Fruit fly (Drosophila melanogaster): ENCODE data around the gene CG43155.

Gene CG43155

dm6 chrX:11451630-11452029 is 8.0 kb upstream of the CG43155 start:
- TF ChIP-seq EcR (GFP tag; optimal IDR thresholded peaks at IDR 0.05), result no peak
- TF ChIP-seq Dll (optimal IDR thresholded peaks at IDR 0.05), result no peak
- no peak for TF ChIP-seq CG8478 (optimal IDR thresholded peaks at IDR 0.05)
- no peak for TF ChIP-seq pan (optimal IDR thresholded peaks at IDR 0.05)
- TF ChIP-seq usp (GFP tag; optimal IDR thresholded peaks at IDR 0.05), result no peak
- TF ChIP-seq psq (optimal IDR thresholded peaks at IDR 0.05), result no peak

dm6 chrX:11452846-11453391 is 6.7 kb upstream of the CG43155 start:
- no peak for TF ChIP-seq EcR (GFP tag; optimal IDR thresholded peaks at IDR 0.05)
- TF ChIP-seq pan (optimal IDR thresholded peaks at IDR 0.05), result no peak
- no peak for TF ChIP-seq usp (GFP tag; optimal IDR thresholded peaks at IDR 0.05)

- TF ChIP-seq psq (optimal IDR thresholded peaks at IDR 0.05) (no peak), EcR (GFP tag; optimal IDR thresholded peaks at IDR 0.05) (no peak), usp (GFP tag; optimal IDR thresholded peaks at IDR 0.05) (no peak), pan (optimal IDR thresholded peaks at IDR 0.05) (no peak), CG8478 (optimal IDR thresholded peaks at IDR 0.05) (no peak), Dll (optimal IDR thresholded peaks at IDR 0.05) (no peak)
Observed at dm6 chrX:11453638-11454037, 5.9 kb upstream of the CG43155 start.

- no peak for TF ChIP-seq EcR (GFP tag; optimal IDR thresholded peaks at IDR 0.05)
- no peak for TF ChIP-seq Dll (optimal IDR thresholded peaks at IDR 0.05)
- no peak for TF ChIP-seq pan (optimal IDR thresholded peaks at IDR 0.05)
- no peak for TF ChIP-seq CG8478 (optimal IDR thresholded peaks at IDR 0.05)
- TF ChIP-seq psq (optimal IDR thresholded peaks at IDR 0.05), result no peak
- TF ChIP-seq usp (GFP tag; optimal IDR thresholded peaks at IDR 0.05), result no peak
Observed at dm6 chrX:11454189-11454882, 5.2 kb upstream of the CG43155 start, which contains the start of the genes Evi5 and HP5. Gene Evi5 (minus strand): TSS chrX:11454386. Gene HP5 (plus strand): TSS chrX:11454786.

- no peak for TF ChIP-seq CG8478 (optimal IDR thresholded peaks at IDR 0.05)
- no peak for TF ChIP-seq pan (optimal IDR thresholded peaks at IDR 0.05)
- no peak for TF ChIP-seq usp (GFP tag; optimal IDR thresholded peaks at IDR 0.05)
- no peak for TF ChIP-seq Dll (optimal IDR thresholded peaks at IDR 0.05)
- TF ChIP-seq psq (optimal IDR thresholded peaks at IDR 0.05), result no peak
- no peak for TF ChIP-seq EcR (GFP tag; optimal IDR thresholded peaks at IDR 0.05)
Observed at dm6 chrX:11457149-11457548, 2.4 kb upstream of the CG43155 start.

- TF ChIP-seq Dll (optimal IDR thresholded peaks at IDR 0.05), result no peak
- no peak for TF ChIP-seq pan (optimal IDR thresholded peaks at IDR 0.05)
- TF ChIP-seq CG8478 (optimal IDR thresholded peaks at IDR 0.05), result no peak
- no peak for TF ChIP-seq psq (optimal IDR thresholded peaks at IDR 0.05)
Observed at dm6 chrX:11464047-11464446, 4.5 kb downstream of the CG43155 start.

dm6 chrX:11466757-11467156 is 7.2 kb downstream of the CG43155 start:
- TF ChIP-seq Dll (optimal IDR thresholded peaks at IDR 0.05), result no peak
- no peak for TF ChIP-seq usp (GFP tag; optimal IDR thresholded peaks at IDR 0.05)
- no peak for TF ChIP-seq pan (optimal IDR thresholded peaks at IDR 0.05)
- no peak for TF ChIP-seq EcR (GFP tag; optimal IDR thresholded peaks at IDR 0.05)
- TF ChIP-seq psq (optimal IDR thresholded peaks at IDR 0.05), result no peak
- TF ChIP-seq CG8478 (optimal IDR thresholded peaks at IDR 0.05), result no peak

dm6 chrX:11468304-11468703 is 8.7 kb downstream of the CG43155 start:
- TF ChIP-seq CG8478 (optimal IDR thresholded peaks at IDR 0.05), result no peak
- TF ChIP-seq psq (optimal IDR thresholded peaks at IDR 0.05), result no peak
- no peak for TF ChIP-seq Dll (optimal IDR thresholded peaks at IDR 0.05)
- TF ChIP-seq EcR (GFP tag; optimal IDR thresholded peaks at IDR 0.05), result no peak
- TF ChIP-seq pan (optimal IDR thresholded peaks at IDR 0.05), result no peak
- TF ChIP-seq usp (GFP tag; optimal IDR thresholded peaks at IDR 0.05), result no peak

- TF ChIP-seq EcR (GFP tag; optimal IDR thresholded peaks at IDR 0.05) (no peak), pan (optimal IDR thresholded peaks at IDR 0.05) (no peak), Dll (optimal IDR thresholded peaks at IDR 0.05) (no peak), CG8478 (optimal IDR thresholded peaks at IDR 0.05) (no peak), psq (optimal IDR thresholded peaks at IDR 0.05) (no peak), usp (GFP tag; optimal IDR thresholded peaks at IDR 0.05) (no peak)
Observed at dm6 chrX:11476758-11477157, 17.2 kb downstream of the CG43155 start, which contains the start of gene Cyp4g15. Gene Cyp4g15 (plus strand): TSS chrX:11477058.

- no peak for TF ChIP-seq usp (GFP tag; optimal IDR thresholded peaks at IDR 0.05)
Observed at dm6 chrX:11483297-11483696, 23.7 kb downstream of the CG43155 start, which contains the start of gene Uba5. Gene Uba5 (plus strand): TSS chrX:11483518.

- TF ChIP-seq usp (GFP tag; optimal IDR thresholded peaks at IDR 0.05) (no peak), psq (optimal IDR thresholded peaks at IDR 0.05) (no peak), Dll (optimal IDR thresholded peaks at IDR 0.05) (no peak), EcR (GFP tag; optimal IDR thresholded peaks at IDR 0.05) (no peak)
Observed at dm6 chrX:11485075-11485474, 25.5 kb downstream of the CG43155 start, which contains the start of gene Spase25. Gene Spase25 (plus strand): TSS chrX:11485250.

dm6 chrX:11491473-11491872 is 31.9 kb downstream of the CG43155 start, which contains the start of gene CG33235:
Gene CG33235 (minus strand): TSS chrX:11491573.
- TF ChIP-seq EcR (GFP tag; optimal IDR thresholded peaks at IDR 0.05), result no peak
- TF ChIP-seq CG8478 (optimal IDR thresholded peaks at IDR 0.05), result no peak
- TF ChIP-seq Dll (optimal IDR thresholded peaks at IDR 0.05), result no peak

dm6 chrX:11492205-11492604 is 32.6 kb downstream of the CG43155 start:
- TF ChIP-seq psq (optimal IDR thresholded peaks at IDR 0.05) (no peak), usp (GFP tag; optimal IDR thresholded peaks at IDR 0.05) (no peak), pan (optimal IDR thresholded peaks at IDR 0.05) (no peak)
